Worm (Caenorhabditis elegans) whole organism, mixed stage, embryonic: ENCODE measurements around the gene col-154.

ENCODE experiments used
- M03D4.4 ChIP-seq: sonication (generic microtip); optimal IDR thresholded peaks from 2 replicates; lab custom pipeline; 2017; ENCODE audit warnings: mild to moderate bottlenecking, missing genetic modification characterization, missing compliant biosample characterization
- bed-3 ChIP-seq: fragments of 200-800 bp; sonication (Bioruptor generic); optimal IDR thresholded peaks from 3 replicates; lab custom pipeline; 2018; ENCODE audit warnings: mild to moderate bottlenecking, missing genetic modification characterization, moderate library complexity, missing compliant biosample characterization
- blmp-1 ChIP-seq: fragments of 150-350 bp; optimal IDR thresholded peaks from 2 replicates; lab custom pipeline; 2014; ENCODE audit warnings: missing biosample characterization, missing genetic modification characterization
- ceh-39 ChIP-seq: fragments of 150-350 bp; optimal IDR thresholded peaks from 2 replicates; lab custom pipeline; 2014; ENCODE audit warnings: missing biosample characterization, missing genetic modification characterization
- ceh-43 ChIP-seq: fragments of 200-800 bp; sonication (Bioruptor generic); optimal IDR thresholded peaks from 2 replicates; lab custom pipeline; 2018; ENCODE audit warnings: mild to moderate bottlenecking, missing genetic modification characterization, moderate library complexity, missing compliant biosample characterization
- ceh-83 ChIP-seq: fragments of 200-800 bp; sonication (Bioruptor generic); optimal IDR thresholded peaks from 2 replicates; lab custom pipeline; 2018; ENCODE audit warnings: mild to moderate bottlenecking, missing genetic modification characterization, missing compliant biosample characterization
- ces-1 ChIP-seq: fragments of 150-350 bp; optimal IDR thresholded peaks from 2 replicates; lab custom pipeline; 2014; ENCODE audit warnings: missing biosample characterization, missing genetic modification reagents, missing genetic modification characterization
- cnd-1 ChIP-seq: fragments of 200-800 bp; sonication (Bioruptor generic); optimal IDR thresholded peaks from 2 replicates; lab custom pipeline; 2018; ENCODE audit warnings: mild to moderate bottlenecking, missing genetic modification characterization, missing compliant biosample characterization
- elt-1 ChIP-seq: sonication (generic microtip); optimal IDR thresholded peaks from 2 replicates; lab custom pipeline; 2017; ENCODE audit warnings: missing genetic modification characterization, mild to moderate bottlenecking, missing compliant biosample characterization, antibody characterized with exemption, moderate library complexity, borderline replicate concordance; ENCODE audit not compliant: insufficient read depth
- elt-3 ChIP-seq: fragments of 150-350 bp; optimal IDR thresholded peaks from 2 replicates; lab custom pipeline; 2014; ENCODE audit warnings: missing biosample characterization, missing genetic modification characterization
- flh-1 ChIP-seq: fragments of 200-800 bp; sonication (Bioruptor generic); optimal IDR thresholded peaks from 2 replicates; lab custom pipeline; 2018; ENCODE audit warnings: mild to moderate bottlenecking, missing genetic modification characterization, moderate library complexity, missing compliant biosample characterization
- ham-2 ChIP-seq: fragments of 200-800 bp; sonication (Bioruptor generic); optimal IDR thresholded peaks from 2 replicates; lab custom pipeline; 2018; ENCODE audit warnings: mild to moderate bottlenecking, missing genetic modification characterization, missing compliant biosample characterization
- hlh-1 ChIP-seq: fragments of 150-350 bp; optimal IDR thresholded peaks from 2 replicates; lab custom pipeline; 2014; ENCODE audit warnings: missing biosample characterization, missing genetic modification reagents, missing genetic modification characterization
- lin-13 ChIP-seq: fragments of 150-350 bp; optimal IDR thresholded peaks from 2 replicates; lab custom pipeline; 2014; ENCODE audit warnings: missing biosample characterization, missing genetic modification characterization
- mab-5 ChIP-seq: fragments of 150-350 bp; optimal IDR thresholded peaks from 2 replicates; lab custom pipeline; 2014; ENCODE audit warnings: missing biosample characterization, missing genetic modification characterization
- mep-1 ChIP-seq: fragments of 150-350 bp; optimal IDR thresholded peaks from 2 replicates; lab custom pipeline; 2017; ENCODE audit warnings: missing biosample characterization, missing genetic modification reagents, missing genetic modification characterization, inconsistent platforms
- mls-2 ChIP-seq: sonication (generic microtip); optimal IDR thresholded peaks from 2 replicates; lab custom pipeline; 2016; ENCODE audit warnings: mild to moderate bottlenecking, missing genetic modification characterization, moderate library complexity, missing compliant biosample characterization
- nhr-12 ChIP-seq: fragments of 150-350 bp; optimal IDR thresholded peaks from 2 replicates; lab custom pipeline; 2014; ENCODE audit warnings: missing biosample characterization, missing genetic modification characterization
- nhr-2 ChIP-seq: fragments of 150-350 bp; optimal IDR thresholded peaks from 2 replicates; lab custom pipeline; 2014; ENCODE audit warnings: missing biosample characterization, missing genetic modification characterization
- nhr-237 ChIP-seq: fragments of 150-350 bp; optimal IDR thresholded peaks from 2 replicates; lab custom pipeline; 2014; ENCODE audit warnings: missing biosample characterization, missing genetic modification characterization
- nhr-28 ChIP-seq: fragments of 150-350 bp; optimal IDR thresholded peaks from 2 replicates; lab custom pipeline; 2014; ENCODE audit warnings: missing biosample characterization, missing genetic modification characterization
- pha-4 ChIP-seq: fragments of 150-350 bp; optimal IDR thresholded peaks from 2 replicates; lab custom pipeline; 2018; ENCODE audit warnings: missing biosample characterization, missing genetic modification reagents, missing genetic modification characterization
- sem-2 ChIP-seq: fragments of 200-800 bp; sonication (Bioruptor generic); optimal IDR thresholded peaks from 2 replicates; lab custom pipeline; 2018; ENCODE audit warnings: mild to moderate bottlenecking, missing genetic modification characterization, missing compliant biosample characterization
- snpc-4 ChIP-seq: fragments of 150-350 bp; optimal IDR thresholded peaks from 2 replicates; lab custom pipeline; 2014; ENCODE audit warnings: missing biosample characterization, missing genetic modification characterization
- tbx-8 ChIP-seq: fragments of 200-800 bp; sonication (Bioruptor generic); optimal IDR thresholded peaks from 2 replicates; lab custom pipeline; 2018; ENCODE audit warnings: mild to moderate bottlenecking, missing genetic modification characterization, moderate library complexity, missing compliant biosample characterization
- unc-39 ChIP-seq: fragments of 150-350 bp; optimal IDR thresholded peaks from 2 replicates; lab custom pipeline; 2014; ENCODE audit warnings: missing biosample characterization, missing genetic modification characterization
- unc-62 ChIP-seq: fragments of 150-350 bp; optimal IDR thresholded peaks from 2 replicates; lab custom pipeline; 2014; ENCODE audit warnings: missing biosample characterization, missing genetic modification reagents, missing genetic modification characterization
- zip-8 ChIP-seq: fragments of 150-350 bp; optimal IDR thresholded peaks from 2 replicates; lab custom pipeline; 2014; ENCODE audit warnings: missing biosample characterization, missing genetic modification characterization
- ztf-11 ChIP-seq: fragments of 150-350 bp; optimal IDR thresholded peaks from 2 replicates; lab custom pipeline; 2014; ENCODE audit warnings: missing biosample characterization, missing genetic modification characterization

col-154 gene

DNA sequence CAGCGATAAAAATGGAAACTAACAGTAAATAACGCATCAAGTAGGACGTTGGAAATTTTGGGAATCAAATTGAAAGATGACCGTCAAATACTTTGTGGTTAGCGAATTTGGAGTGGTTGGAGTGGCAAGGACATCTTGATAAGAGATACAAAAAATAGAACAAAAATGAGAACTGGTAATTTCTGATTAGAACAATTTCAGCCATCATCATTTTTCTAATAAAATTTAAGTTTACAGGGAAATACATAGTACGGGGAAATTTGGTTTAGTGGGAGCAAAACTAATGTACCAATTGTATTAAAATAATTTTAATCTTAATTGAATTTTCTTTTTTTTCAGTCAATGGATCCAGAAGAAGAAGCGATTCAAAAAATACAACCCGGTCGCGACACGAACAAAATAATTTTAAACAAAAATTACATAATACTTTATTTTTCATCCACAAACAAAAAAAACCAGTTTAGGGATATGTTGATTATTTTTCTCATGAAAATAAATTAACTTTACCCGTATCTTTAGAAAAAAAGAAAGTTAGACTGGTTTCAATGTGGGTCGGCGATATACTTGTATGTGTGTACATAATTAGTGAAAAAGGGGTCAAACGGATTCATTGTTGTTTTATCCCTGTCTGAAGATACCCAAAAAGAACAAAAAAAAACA, 25.9 kb downstream of the col-154 start, which contains the start of the genes K03B8.8 and grl-3:
Gene K03B8.8, minus strand, starts transcription at position 101 of the 660 bp plus-strand sequence.
Gene grl-3, plus strand, starts transcription at position 610 of the 660 bp plus-strand sequence.
- no peak for TF ChIP-seq nhr-12
- TF ChIP-seq snpc-4: no peak
- no peak for TF ChIP-seq nhr-28 (tag; lab: Kevin White, UChicago)
- TF ChIP-seq M03D4.4 (tag; lab: Kevin White, UChicago): no peak
- no peak for TF ChIP-seq elt-1 (tag; lab: Kevin White, UChicago)
- no peak for TF ChIP-seq zip-8 (tag; lab: Kevin White, UChicago)
- TF ChIP-seq ceh-43: no peak
- TF ChIP-seq tbx-8 (GFP tag; lab: Kevin White, UChicago): no peak
- TF ChIP-seq blmp-1: no peak
- TF ChIP-seq unc-62: no peak
- no peak for TF ChIP-seq hlh-1 (tag; lab: Kevin White, UChicago)
- no peak for TF ChIP-seq nhr-237 (tag; lab: Kevin White, UChicago)
- TF ChIP-seq sem-2: no peak
- TF ChIP-seq nhr-2: no peak
- TF ChIP-seq flh-1: no peak
- no peak for TF ChIP-seq mls-2 (tag; lab: Kevin White, UChicago)
- no peak for TF ChIP-seq ztf-11 (tag; lab: Kevin White, UChicago)
- TF ChIP-seq pha-4 (tag; lab: Kevin White, UChicago): no peak
- no peak for TF ChIP-seq lin-13 (tag; lab: Kevin White, UChicago)

DNA sequence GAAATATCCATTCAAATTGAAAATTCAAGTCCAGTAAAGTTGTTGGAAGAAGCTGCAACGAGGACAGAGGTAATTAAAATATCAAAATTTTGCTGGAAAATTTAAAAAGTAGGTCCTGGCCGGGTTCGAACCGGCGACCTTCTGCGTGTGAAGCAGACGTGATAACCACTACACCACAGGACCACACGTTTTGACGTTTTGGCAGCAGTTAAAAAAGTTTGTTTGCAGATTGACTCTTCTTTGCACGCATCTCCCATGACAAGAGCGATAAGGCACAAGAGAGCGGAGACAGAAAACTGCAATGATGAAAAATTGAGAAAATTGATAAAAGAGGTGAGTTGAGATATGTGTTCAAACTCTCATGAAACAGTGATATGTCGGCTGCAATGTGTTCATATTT, 27.0 kb downstream of the col-154 start:
- TF ChIP-seq nhr-2 (no peak), nhr-28 (tag; lab: Kevin White, UChicago) (no peak), lin-13 (tag; lab: Kevin White, UChicago) (no peak), elt-1 (tag; lab: Kevin White, UChicago) (no peak), unc-39 (tag; lab: Kevin White, UChicago) (no peak), bed-3 (GFP tag; lab: Kevin White, UChicago) (no peak), ceh-39 (tag; lab: Kevin White, UChicago) (no peak), blmp-1 (no peak), unc-62 (no peak), cnd-1 (tag; lab: Kevin White, UChicago) (no peak), tbx-8 (GFP tag; lab: Kevin White, UChicago) (no peak), ztf-11 (tag; lab: Kevin White, UChicago) (no peak), elt-3 (tag; lab: Kevin White, UChicago) (no peak), flh-1 (no peak)
- TF ChIP-seq, all 35 proteins: peak for 0

DNA sequence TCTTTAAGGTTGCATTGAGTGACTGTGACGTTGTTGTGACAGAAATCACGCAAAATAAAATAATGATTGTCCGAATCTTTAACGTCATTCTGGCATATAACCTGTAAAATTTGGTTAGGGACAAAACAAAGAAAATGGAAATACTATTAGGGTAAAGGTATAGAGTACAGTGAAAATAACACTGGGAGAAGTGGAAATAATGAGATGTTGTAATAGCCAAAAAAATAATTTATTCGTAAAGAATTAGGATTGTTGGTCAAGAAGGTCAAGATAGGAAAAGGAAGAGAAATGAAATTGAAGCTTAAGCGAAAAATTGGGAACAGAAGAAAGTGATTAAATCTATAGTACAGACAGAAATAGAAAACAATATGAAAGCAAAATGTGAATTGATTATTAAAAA, 29.9 kb downstream of the col-154 start, which contains the start of gene deg-3:
Gene deg-3, minus strand, starts transcription at position 101 of the 400 bp plus-strand sequence.
- TF ChIP-seq mls-2 (tag; lab: Kevin White, UChicago): no peak
- TF ChIP-seq blmp-1: no peak
- TF ChIP-seq snpc-4: no peak
- TF ChIP-seq M03D4.4 (tag; lab: Kevin White, UChicago): no peak
- no peak for TF ChIP-seq nhr-12
- TF ChIP-seq mep-1 (tag; lab: Kevin White, UChicago): no peak
- no peak for TF ChIP-seq ztf-11 (tag; lab: Kevin White, UChicago)
- TF ChIP-seq bed-3 (GFP tag; lab: Kevin White, UChicago): no peak
- TF ChIP-seq nhr-2: no peak
- no peak for TF ChIP-seq ceh-83 (GFP tag; lab: Kevin White, UChicago)
- no peak for TF ChIP-seq elt-3 (tag; lab: Kevin White, UChicago)
- no peak for TF ChIP-seq ceh-43
- TF ChIP-seq unc-39 (tag; lab: Kevin White, UChicago): no peak
- no peak for TF ChIP-seq nhr-28 (tag; lab: Kevin White, UChicago)
- no peak for TF ChIP-seq ham-2 (GFP tag; lab: Kevin White, UChicago)

DNA sequence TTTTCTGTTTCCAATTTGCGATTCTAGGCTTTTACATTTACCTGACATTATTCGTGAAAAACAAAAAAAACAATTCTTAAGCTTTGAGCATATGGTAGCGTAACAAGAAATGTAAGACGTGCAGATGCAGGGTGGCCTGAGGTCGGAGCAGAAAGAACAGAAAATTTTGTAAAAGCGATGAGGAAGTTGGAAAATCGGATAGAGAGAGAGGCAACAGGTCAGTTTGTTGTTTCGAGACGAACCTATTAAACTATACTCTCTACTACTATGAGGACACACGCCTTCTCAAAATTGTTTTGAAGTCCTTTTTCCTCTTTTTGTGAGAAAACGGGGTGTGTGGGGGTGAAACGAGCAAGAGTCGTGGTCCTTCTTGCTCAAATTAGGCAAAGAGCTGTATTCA, 36.4 kb downstream of the col-154 start, which contains the start of gene des-2:
Gene des-2, minus strand, starts transcription at position 101 of the 400 bp plus-strand sequence.
- no peak for TF ChIP-seq mab-5 (tag; lab: Kevin White, UChicago)
- no peak for TF ChIP-seq unc-39 (tag; lab: Kevin White, UChicago)
- TF ChIP-seq unc-62: no peak
- no peak for TF ChIP-seq snpc-4
- no peak for TF ChIP-seq bed-3 (GFP tag; lab: Kevin White, UChicago)
- no peak for TF ChIP-seq nhr-12
- TF ChIP-seq ceh-83 (GFP tag; lab: Kevin White, UChicago): no peak
- TF ChIP-seq elt-1 (tag; lab: Kevin White, UChicago): no peak
- no peak for TF ChIP-seq lin-13 (tag; lab: Kevin White, UChicago)
- no peak for TF ChIP-seq nhr-28 (tag; lab: Kevin White, UChicago)
- TF ChIP-seq ceh-43: no peak
- no peak for TF ChIP-seq ces-1 (GFP tag; lab: Kevin White, UChicago)
- TF ChIP-seq ztf-11 (tag; lab: Kevin White, UChicago): no peak
- TF ChIP-seq sem-2: no peak
